Worm (Caenorhabditis elegans): ENCODE measurements around the gene R05D8.7.

Gene R05D8.7

ce11 chrV:2800676-2801075 is 37.7 kb upstream of the R05D8.7 start:
- TF ChIP-seq fkh-2 (tag; optimal IDR thresholded peaks at IDR 0.05): no peak
- TF ChIP-seq pha-4 (tag; optimal IDR thresholded peaks at IDR 0.05): no peak
- TF ChIP-seq hmg-11 (tag; optimal IDR thresholded peaks at IDR 0.05): no peak
- TF ChIP-seq elt-3 (tag; optimal IDR thresholded peaks at IDR 0.05): no peak
- TF ChIP-seq zag-1 (tag; optimal IDR thresholded peaks at IDR 0.05): no peak
- TF ChIP-seq egl-5 (tag; optimal IDR thresholded peaks at IDR 0.05): no peak
- TF ChIP-seq nhr-28 (tag; optimal IDR thresholded peaks at IDR 0.05): no peak
- TF ChIP-seq nhr-67 (tag; optimal IDR thresholded peaks at IDR 0.05): no peak
- no peak for TF ChIP-seq skn-1 (tag; optimal IDR thresholded peaks at IDR 0.05)
- TF ChIP-seq aly-2 (tag; optimal IDR thresholded peaks at IDR 0.05): no peak
- TF ChIP-seq elt-1 (tag; optimal IDR thresholded peaks at IDR 0.05): no peak
- TF ChIP-seq nhr-12 (tag; optimal IDR thresholded peaks at IDR 0.05): no peak
- TF ChIP-seq nhr-11 (tag; optimal IDR thresholded peaks at IDR 0.05): no peak

ce11 chrV:2799172-2799869 is 36.3 kb upstream of the R05D8.7 start:
- no peak for TF ChIP-seq unc-62 (GFP tag; optimal IDR thresholded peaks at IDR 0.05)
- no peak for TF ChIP-seq ceh-82 (tag; optimal IDR thresholded peaks at IDR 0.05)
- TF ChIP-seq nhr-237 (tag; optimal IDR thresholded peaks at IDR 0.05): no peak
- TF ChIP-seq lin-15B (tag; optimal IDR thresholded peaks at IDR 0.05): no peak
- TF ChIP-seq nhr-43 (tag; optimal IDR thresholded peaks at IDR 0.05; ENCODE audit: poor library complexity, severe bottlenecking): no peak
- TF ChIP-seq jun-1 (tag; optimal IDR thresholded peaks at IDR 0.05): no peak
- no peak for TF ChIP-seq ceh-16 (tag; optimal IDR thresholded peaks at IDR 0.05)
- no peak for TF ChIP-seq ama-1 (optimal IDR thresholded peaks at IDR 0.05)
- TF ChIP-seq nhr-25 (tag; optimal IDR thresholded peaks at IDR 0.05): no peak
- no peak for TF ChIP-seq ceh-28 (tag; optimal IDR thresholded peaks at IDR 0.05)
- no peak for TF ChIP-seq lin-39 (tag; optimal IDR thresholded peaks at IDR 0.05)
- TF ChIP-seq nhr-77 (tag; optimal IDR thresholded peaks at IDR 0.05): no peak
- no peak for TF ChIP-seq nhr-23 (tag; optimal IDR thresholded peaks at IDR 0.05)
- TF ChIP-seq elt-2 (tag; optimal IDR thresholded peaks at IDR 0.05): no peak
- no peak for TF ChIP-seq fkh-10 (GFP tag; optimal IDR thresholded peaks at IDR 0.05)
- TF ChIP-seq ceh-9 (tag; optimal IDR thresholded peaks at IDR 0.05): no peak
- TF ChIP-seq hmg-11 (tag; optimal IDR thresholded peaks at IDR 0.05): no peak
- TF ChIP-seq snpc-4 (tag; optimal IDR thresholded peaks at IDR 0.05): no peak
- no peak for TF ChIP-seq pha-4 (tag; optimal IDR thresholded peaks at IDR 0.05)

- TF ChIP-seq ceh-82 (tag; optimal IDR thresholded peaks at IDR 0.05): no peak
- no peak for TF ChIP-seq nhr-67 (tag; optimal IDR thresholded peaks at IDR 0.05)
- TF ChIP-seq pqm-1 (tag; optimal IDR thresholded peaks at IDR 0.05): no peak
- TF ChIP-seq fkh-2 (tag; optimal IDR thresholded peaks at IDR 0.05): no peak
- no peak for TF ChIP-seq ama-1 (optimal IDR thresholded peaks at IDR 0.05)
- no peak for TF ChIP-seq nhr-11 (tag; optimal IDR thresholded peaks at IDR 0.05)
- no peak for TF ChIP-seq eor-1 (tag; optimal IDR thresholded peaks at IDR 0.05)
Measured at ce11 chrV:2795998-2796397, 33.0 kb upstream of the R05D8.7 start, which contains the start of gene F54E2.2. Gene F54E2.2 (plus strand): TSS chrV:2796298.

- TF ChIP-seq egl-27 (tag; optimal IDR thresholded peaks at IDR 0.05): no peak
- TF ChIP-seq nhr-28 (tag; optimal IDR thresholded peaks at IDR 0.05): no peak
- no peak for TF ChIP-seq aly-2 (tag; optimal IDR thresholded peaks at IDR 0.05)
- no peak for TF ChIP-seq nfya-1 (tag; optimal IDR thresholded peaks at IDR 0.05; ENCODE audit: insufficient read depth)
- TF ChIP-seq mml-1 (tag; optimal IDR thresholded peaks at IDR 0.05): no peak
- TF ChIP-seq nhr-25 (tag; optimal IDR thresholded peaks at IDR 0.05): no peak
Measured at ce11 chrV:2792958-2793357, 29.9 kb upstream of the R05D8.7 start.

ce11 chrV:2780786-2781185 is 17.8 kb upstream of the R05D8.7 start, which contains the start of gene R05D8.11:
Gene R05D8.11 (minus strand): TSS chrV:2780886.
- no peak for TF ChIP-seq ceh-28 (tag; optimal IDR thresholded peaks at IDR 0.05)
- TF ChIP-seq nhr-43 (tag; optimal IDR thresholded peaks at IDR 0.05; ENCODE audit: poor library complexity, severe bottlenecking): no peak
- TF ChIP-seq ztf-11 (tag; optimal IDR thresholded peaks at IDR 0.05): no peak
- no peak for TF ChIP-seq ceh-16 (tag; optimal IDR thresholded peaks at IDR 0.05)
- no peak for TF ChIP-seq unc-62 (GFP tag; optimal IDR thresholded peaks at IDR 0.05)
- no peak for TF ChIP-seq snpc-4 (tag; optimal IDR thresholded peaks at IDR 0.05)
- TF ChIP-seq nhr-12 (tag; optimal IDR thresholded peaks at IDR 0.05): no peak
- no peak for TF ChIP-seq hmg-11 (tag; optimal IDR thresholded peaks at IDR 0.05)
- no peak for TF ChIP-seq fkh-2 (tag; optimal IDR thresholded peaks at IDR 0.05)
- no peak for TF ChIP-seq elt-1 (tag; optimal IDR thresholded peaks at IDR 0.05)
- no peak for TF ChIP-seq ceh-82 (tag; optimal IDR thresholded peaks at IDR 0.05)
- TF ChIP-seq unc-39 (tag; optimal IDR thresholded peaks at IDR 0.05): no peak
- TF ChIP-seq sea-2 (GFP tag; optimal IDR thresholded peaks at IDR 0.05): no peak
